Comparison of ENCODE assay signal across 5 worm cellular contexts in genomic region chrX:489635-490105, ce11.
TF ChIP-seq lines count a peak whose summit lies in the region.

Gene egl-17 (plus strand): TSS chrX:489685.

TF ChIP-seq in whole organism, L1 larva, 84 proteins besides CTCF, POLR2A, EP300 and RAD21 (continues in another document):
- TF ChIP-seq nhr-237 (tag; optimal IDR thresholded peaks at IDR 0.05; lab: Kevin White, UChicago) (no peak), efl-3 (GFP tag; optimal IDR thresholded peaks at IDR 0.05; lab: Kevin White, UChicago) (no peak), skn-1 (tag; optimal IDR thresholded peaks at IDR 0.05; lab: Kevin White, UChicago) (peak; percentile 71), zag-1 (tag; optimal IDR thresholded peaks at IDR 0.05; lab: Kevin White, UChicago) (no peak), fkh-4 (tag; optimal IDR thresholded peaks at IDR 0.05; lab: Kevin White, UChicago; ENCODE audit: borderline replicate concordance) (no peak), nhr-76 (tag; optimal IDR thresholded peaks at IDR 0.05; lab: Kevin White, UChicago) (no peak), hlh-4 (tag; optimal IDR thresholded peaks at IDR 0.05; lab: Kevin White, UChicago) (no peak), aha-1 (tag; optimal IDR thresholded peaks at IDR 0.05; lab: Kevin White, UChicago) (no peak), sox-4 (tag; optimal IDR thresholded peaks at IDR 0.05; lab: Kevin White, UChicago) (peak; percentile 9), mef-2 (tag; optimal IDR thresholded peaks at IDR 0.05; lab: Kevin White, UChicago) (no peak), ztf-11 (tag; optimal IDR thresholded peaks at IDR 0.05; lab: Kevin White, UChicago) (no peak), ceh-8 (GFP tag; optimal IDR thresholded peaks at IDR 0.05; lab: Kevin White, UChicago) (no peak), sptf-1 (tag; optimal IDR thresholded peaks at IDR 0.05; lab: Kevin White, UChicago) (no peak), ets-5 (GFP tag; IDR thresholded peaks at IDR 0.05; lab: Robert Waterston, UW) (no peak), lin-39 (tag; optimal IDR thresholded peaks at IDR 0.05; lab: Kevin White, UChicago) (no peak), unc-62 (GFP tag; optimal IDR thresholded peaks at IDR 0.05; lab: Kevin White, UChicago) (no peak), nhr-77 (tag; optimal IDR thresholded peaks at IDR 0.05; lab: Kevin White, UChicago) (peak; percentile 23), efl-1 (optimal IDR thresholded peaks at IDR 0.05; lab: Kevin White, UChicago) (peak; percentile 17 to 35), efl-1 (GFP tag; optimal IDR thresholded peaks at IDR 0.05 in 1 of 2; lab: Kevin White, UChicago) (peak; percentile 15 to 90)

TF ChIP-seq in whole organism, L3 larva, 47 proteins besides CTCF, POLR2A, EP300 and RAD21 (continues in another document):
- no peak for TF ChIP-seq ceh-9 (tag; optimal IDR thresholded peaks at IDR 0.05; lab: Kevin White, UChicago)
- no peak for TF ChIP-seq mml-1 (tag; optimal IDR thresholded peaks at IDR 0.05; lab: Kevin White, UChicago)
- no peak for TF ChIP-seq aly-2 (tag; optimal IDR thresholded peaks at IDR 0.05; lab: Kevin White, UChicago)
- TF ChIP-seq lsy-12 (tag; optimal IDR thresholded peaks at IDR 0.05; lab: Kevin White, UChicago) = peak; percentile 37
- no peak for TF ChIP-seq nhr-12 (tag; optimal IDR thresholded peaks at IDR 0.05; lab: Kevin White, UChicago)
- peak; percentile 31 for TF ChIP-seq elt-2 (tag; optimal IDR thresholded peaks at IDR 0.05; lab: Kevin White, UChicago)
- no peak for TF ChIP-seq ztf-11 (tag; optimal IDR thresholded peaks at IDR 0.05; lab: Kevin White, UChicago)
- TF ChIP-seq ceh-28 (tag; optimal IDR thresholded peaks at IDR 0.05; lab: Kevin White, UChicago) = peak; percentile 28
- no peak for TF ChIP-seq ceh-16 (tag; optimal IDR thresholded peaks at IDR 0.05; lab: Kevin White, UChicago)
- no peak for TF ChIP-seq ztf-4 (tag; optimal IDR thresholded peaks at IDR 0.05; lab: Kevin White, UChicago)
- TF ChIP-seq mdl-1 (tag; optimal IDR thresholded peaks at IDR 0.05; lab: Kevin White, UChicago) = peak; percentile 31
- no peak for TF ChIP-seq snpc-4 (tag; optimal IDR thresholded peaks at IDR 0.05; lab: Kevin White, UChicago)
- TF ChIP-seq nhr-11 (tag; optimal IDR thresholded peaks at IDR 0.05; lab: Kevin White, UChicago) = peak; percentile 3
- TF ChIP-seq nhr-76 (tag; optimal IDR thresholded peaks at IDR 0.05; lab: Kevin White, UChicago) = no peak
- TF ChIP-seq tbx-2 (tag; optimal IDR thresholded peaks at IDR 0.05; lab: Kevin White, UChicago) = peak; percentile 69
- peak; percentile 64 for TF ChIP-seq lin-39 (tag; optimal IDR thresholded peaks at IDR 0.05; lab: Kevin White, UChicago)
- TF ChIP-seq ceh-82 (tag; optimal IDR thresholded peaks at IDR 0.05; lab: Kevin White, UChicago) = peak; percentile 62
- no peak for TF ChIP-seq fkh-2 (tag; optimal IDR thresholded peaks at IDR 0.05; lab: Kevin White, UChicago)
- no peak for TF ChIP-seq unc-39 (tag; optimal IDR thresholded peaks at IDR 0.05; lab: Kevin White, UChicago)
- no peak for TF ChIP-seq nhr-28 (tag; optimal IDR thresholded peaks at IDR 0.05; lab: Kevin White, UChicago)

TF ChIP-seq in whole organism, early embryonic, 17 proteins besides CTCF, POLR2A, EP300 and RAD21:
- peak; percentile 90 for TF ChIP-seq hnd-1 (tag; optimal IDR thresholded peaks at IDR 0.05; lab: Kevin White, UChicago)
- peak; percentile 93 for TF ChIP-seq F13C5.2 (tag; optimal IDR thresholded peaks at IDR 0.05; lab: Kevin White, UChicago)
- no peak for TF ChIP-seq ama-1 (optimal IDR thresholded peaks at IDR 0.05; lab: Kevin White, UChicago)
- peak; percentile 91 for TF ChIP-seq tbx-11 (GFP tag; IDR thresholded peaks at IDR 0.05; lab: Robert Waterston, UW)
- peak; percentile 94 for TF ChIP-seq aly-1 (tag; optimal IDR thresholded peaks at IDR 0.05; lab: Kevin White, UChicago)
- peak; percentile 91 for TF ChIP-seq flt-1 (GFP tag; IDR thresholded peaks at IDR 0.05; lab: Robert Waterston, UW)
- peak; percentile 99 for TF ChIP-seq B0310.2 (tag; optimal IDR thresholded peaks at IDR 0.05; lab: Kevin White, UChicago)
- TF ChIP-seq sea-1 (GFP tag; conservative IDR thresholded peaks at IDR 0.05; lab: Robert Waterston, UW) = peak; percentile 95
- peak; percentile 92 for TF ChIP-seq ceh-36 (tag; optimal IDR thresholded peaks at IDR 0.05; lab: Kevin White, UChicago)
- TF ChIP-seq pes-1 (GFP tag; IDR thresholded peaks at IDR 0.05; lab: Robert Waterston, UW) = peak; percentile 96
- TF ChIP-seq hmbx-1 (tag; optimal IDR thresholded peaks at IDR 0.05; lab: Kevin White, UChicago) = peak; percentile 82
- peak; percentile 95 for TF ChIP-seq tbx-37 (GFP tag; conservative IDR thresholded peaks at IDR 0.05; lab: Robert Waterston, UW)
- peak; percentile 96 for TF ChIP-seq scrt-1 (GFP tag; IDR thresholded peaks at IDR 0.05; lab: Robert Waterston, UW)
- peak; percentile 96 for TF ChIP-seq hmg-4 (GFP tag; optimal IDR thresholded peaks at IDR 0.05; lab: Kevin White, UChicago)
- peak; percentile 86 for TF ChIP-seq ceh-13 (GFP tag; optimal IDR thresholded peaks at IDR 0.05; lab: Kevin White, UChicago)
- peak; percentile 82 for TF ChIP-seq tra-4 (tag; optimal IDR thresholded peaks at IDR 0.05; lab: Kevin White, UChicago)
- TF ChIP-seq ets-7 (tag; optimal IDR thresholded peaks at IDR 0.05; lab: Kevin White, UChicago) = peak; percentile 87

TF ChIP-seq in whole organism, midembryonic, 9 proteins besides CTCF, POLR2A, EP300 and RAD21:
- TF ChIP-seq ref-1 (GFP tag; conservative IDR thresholded peaks at IDR 0.05; lab: Robert Waterston, UW) = peak; percentile 93
- peak; percentile 94 for TF ChIP-seq tab-1 (GFP tag; IDR thresholded peaks at IDR 0.05; lab: Robert Waterston, UW)
- peak; percentile 97 for TF ChIP-seq flt-1 (GFP tag; IDR thresholded peaks at IDR 0.05; lab: Robert Waterston, UW)
- TF ChIP-seq ztf-23 (GFP tag; IDR thresholded peaks at IDR 0.05; lab: Robert Waterston, UW) = peak; percentile 96
- TF ChIP-seq med-1 (GFP tag; optimal IDR thresholded peaks at IDR 0.05; lab: Kevin White, UChicago; ENCODE audit: insufficient read depth) = peak; percentile 73
- peak; percentile 89 for TF ChIP-seq cog-1 (tag; optimal IDR thresholded peaks at IDR 0.05; lab: Kevin White, UChicago)
- peak; percentile 96 for TF ChIP-seq ztf-29 (GFP tag; IDR thresholded peaks at IDR 0.05; lab: Robert Waterston, UW)
- TF ChIP-seq T22C8.4 (GFP tag; IDR thresholded peaks at IDR 0.05; lab: Robert Waterston, UW) = peak; percentile 91
- peak; percentile 96 for TF ChIP-seq klf-2 (GFP tag; conservative IDR thresholded peaks at IDR 0.05; lab: Robert Waterston, UW)

TF ChIP-seq in whole organism, young adult, 124 proteins besides CTCF, POLR2A, EP300 and RAD21 (continues in another document):
- TF ChIP-seq ztf-6 (GFP tag; IDR thresholded peaks at IDR 0.05; lab: Robert Waterston, UW) = peak; percentile 74; the same call in 1 of the 2 replicates
- TF ChIP-seq ztf-26 (tag; optimal IDR thresholded peaks at IDR 0.05; lab: Kevin White, UChicago) = peak; percentile 82
- peak; percentile 98 for TF ChIP-seq him-1 (tag; optimal IDR thresholded peaks at IDR 0.05; lab: Kevin White, UChicago)
- TF ChIP-seq lag-1 (GFP tag; IDR thresholded peaks at IDR 0.05; lab: Robert Waterston, UW) = no peak
- TF ChIP-seq B0336.3 (GFP tag; IDR thresholded peaks at IDR 0.05; lab: Robert Waterston, UW) = peak; percentile 84
- TF ChIP-seq aptf-3 (GFP tag; IDR thresholded peaks at IDR 0.05; lab: Robert Waterston, UW) = peak; percentile 89
- TF ChIP-seq Y53G8AR.9 (GFP tag; conservative IDR thresholded peaks at IDR 0.05; lab: Robert Waterston, UW) = peak; percentile 83
- peak; percentile 58 for TF ChIP-seq F57C9.4 (tag; optimal IDR thresholded peaks at IDR 0.05; lab: Kevin White, UChicago)
- TF ChIP-seq ztf-3 (GFP tag; optimal IDR thresholded peaks at IDR 0.05; lab: Kevin White, UChicago) = peak; percentile 68
- 0 out of 2 replicates have a peak, but pooled peaks have one; percentile 76 for TF ChIP-seq ceh-58 (GFP tag; IDR thresholded peaks at IDR 0.05; lab: Robert Waterston, UW)
- 0 out of 2 replicates have a peak, but pooled peaks have one; percentile 11 for TF ChIP-seq F33H1.4 (GFP tag; IDR thresholded peaks at IDR 0.05; lab: Robert Waterston, UW)
- peak; percentile 66 for TF ChIP-seq tbx-9 (tag; optimal IDR thresholded peaks at IDR 0.05; lab: Kevin White, UChicago; ENCODE audit: borderline replicate concordance)
- peak; percentile 86 for TF ChIP-seq B0035.1 (tag; optimal IDR thresholded peaks at IDR 0.05; lab: Kevin White, UChicago)
- TF ChIP-seq F22D6.2 (tag; optimal IDR thresholded peaks at IDR 0.05; lab: Kevin White, UChicago) = peak; percentile 49
- peak; percentile 44 for TF ChIP-seq tlf-1 (GFP tag; optimal IDR thresholded peaks at IDR 0.05; lab: Kevin White, UChicago)
- no peak for TF ChIP-seq efl-1 (GFP tag; optimal IDR thresholded peaks at IDR 0.05; lab: Kevin White, UChicago)
- peak; percentile 55; the same call in 1 of the 2 replicates for TF ChIP-seq B0019.2 (GFP tag; conservative IDR thresholded peaks at IDR 0.05; lab: Robert Waterston, UW)
- TF ChIP-seq hsf-1 (GFP tag; IDR thresholded peaks at IDR 0.05; lab: Robert Waterston, UW) = peak; percentile 42; the same call in 1 of the 2 replicates
- no peak for TF ChIP-seq pha-4 (tag; optimal IDR thresholded peaks at IDR 0.05; lab: Kevin White, UChicago)
- peak; percentile 75 for TF ChIP-seq snpc-1.1 (tag; optimal IDR thresholded peaks at IDR 0.05; lab: Kevin White, UChicago; ENCODE audit: insufficient read depth)
- no peak for TF ChIP-seq lsy-27 (tag; optimal IDR thresholded peaks at IDR 0.05; lab: Kevin White, UChicago; ENCODE audit: borderline replicate concordance, insufficient read depth)
- peak; percentile 71 for TF ChIP-seq C06A6.2 (GFP tag; conservative IDR thresholded peaks at IDR 0.05; lab: Robert Waterston, UW)
- no peak for TF ChIP-seq akir-1 (GFP tag; optimal IDR thresholded peaks at IDR 0.05; lab: Kevin White, UChicago)
- TF ChIP-seq ztf-25 (GFP tag; IDR thresholded peaks at IDR 0.05; lab: Robert Waterston, UW) = peak; percentile 94
- peak; percentile 83 for TF ChIP-seq lin-40 (tag; optimal IDR thresholded peaks at IDR 0.05; lab: Kevin White, UChicago)
- no peak for TF ChIP-seq F37B4.10 (GFP tag; IDR thresholded peaks at IDR 0.05; lab: Robert Waterston, UW)
- peak; percentile 73 for TF ChIP-seq snpc-3.4 (tag; optimal IDR thresholded peaks at IDR 0.05; lab: Kevin White, UChicago)
- TF ChIP-seq gei-17 (GFP tag; optimal IDR thresholded peaks at IDR 0.05; lab: Kevin White, UChicago) = peak; percentile 75
- TF ChIP-seq hrde-1 (tag; optimal IDR thresholded peaks at IDR 0.05; lab: Kevin White, UChicago; ENCODE audit: borderline replicate concordance) = peak; percentile 87
- TF ChIP-seq ceh-91 (GFP tag; IDR thresholded peaks at IDR 0.05; lab: Robert Waterston, UW) = peak; percentile 54
- peak; percentile 78 for TF ChIP-seq sptf-2 (GFP tag; optimal IDR thresholded peaks at IDR 0.05; lab: Kevin White, UChicago)
- TF ChIP-seq Y53F4B.3 (GFP tag; IDR thresholded peaks at IDR 0.05; lab: Robert Waterston, UW) = peak; percentile 65; the same call in 1 of the 2 replicates
- TF ChIP-seq ztf-28 (GFP tag; IDR thresholded peaks at IDR 0.05; lab: Robert Waterston, UW) = peak; percentile 87
- TF ChIP-seq Y95B8A.8 (GFP tag; IDR thresholded peaks at IDR 0.05; lab: Robert Waterston, UW) = no peak

Comparison
In these comparisons a context has a peak if more than half of its experiments do, and no peak if none do; other contexts are left out.
1. Of the 8 proteins assayed by ChIP-seq in both whole organism, young adult and whole organism, L1 larva: peak only in whole organism, young adult: ama-1 and unc-130; only in whole organism, L1 larva: dpl-1 and efl-1; in both: nhr-90 and snpc-4; in neither: 1; mixed calls (peak in some experiments, not most) for 1.